Fruit fly (Drosophila melanogaster): ENCODE data around the gene rpr.

DNA sequence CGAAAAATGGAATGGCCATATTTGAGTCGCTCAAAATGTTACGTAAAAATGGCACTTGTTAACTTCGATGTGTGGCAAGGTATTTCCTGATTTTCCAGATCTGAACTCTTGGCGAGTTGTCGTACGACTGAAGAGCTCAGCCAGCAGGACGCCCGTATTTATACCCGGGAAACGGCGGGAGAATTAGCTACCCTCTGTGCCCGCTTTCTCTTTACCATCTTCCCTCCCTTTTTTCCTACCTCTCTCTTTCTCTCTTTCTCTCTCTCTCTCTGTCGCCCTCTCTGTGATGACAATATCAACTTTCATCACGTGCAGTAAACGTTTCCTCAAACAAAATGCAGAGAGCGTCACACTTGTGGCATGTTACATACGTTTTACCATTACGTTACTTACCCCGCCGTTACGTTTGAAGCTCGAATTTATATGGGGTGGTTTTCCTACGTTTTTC lies 41.6 kb upstream of the rpr start, which contains the start of gene skl:
- TF ChIP-seq dl (GFP tag; optimal IDR thresholded peaks at IDR 0.05; ENCODE audit: insufficient read depth in 1 of 2, partially characterized antibody in 2 of 2): no peak
- TF ChIP-seq Jra (GFP tag; optimal IDR thresholded peaks at IDR 0.05): no peak
- TF ChIP-seq psq (GFP tag; optimal IDR thresholded peaks at IDR 0.05): no peak
- TF ChIP-seq sv (GFP tag; optimal IDR thresholded peaks at IDR 0.05): no peak
- TF ChIP-seq HLH106 (tag; optimal IDR thresholded peaks at IDR 0.05): no peak
- TF ChIP-seq N (GFP tag; optimal IDR thresholded peaks at IDR 0.05): no peak
